Fruit fly (Drosophila melanogaster): Measurements from ENCODE around the gene Tmtc1.
A peak's percentile ranks its signal among the peaks of the same experiment; 100 is the strongest.

Gene Tmtc1

dm6 chr2L:2735539-2735938, 58.0 kb downstream of the Tmtc1 start:
- TF ChIP-seq CG6163 (GFP tag; IDR thresholded peaks at IDR 0.05) = peak; percentile 51; the same call in 2 of the 3 replicates
- TF ChIP-seq CG8119 (GFP tag; IDR thresholded peaks at IDR 0.05) = no peak

- TF ChIP-seq Sox102F (GFP tag; optimal IDR thresholded peaks at IDR 0.05) = no peak
- TF ChIP-seq Gug (GFP tag; IDR thresholded peaks at IDR 0.05) = no peak
- no peak for TF ChIP-seq Hr38 (GFP tag; optimal IDR thresholded peaks at IDR 0.05)
- TF ChIP-seq Sox14 (GFP tag; optimal IDR thresholded peaks at IDR 0.05) = no peak
- TF ChIP-seq Eip75B (GFP tag; optimal IDR thresholded peaks at IDR 0.05) = no peak
- no peak for TF ChIP-seq fd59A (GFP tag; optimal IDR thresholded peaks at IDR 0.05)
- TF ChIP-seq esn (GFP tag; optimal IDR thresholded peaks at IDR 0.05) = no peak
- TF ChIP-seq OdsH (GFP tag; optimal IDR thresholded peaks at IDR 0.05) = no peak
- no peak for TF ChIP-seq fd85E (GFP tag; optimal IDR thresholded peaks at IDR 0.05)
- no peak for TF ChIP-seq CG3032 (tag; optimal IDR thresholded peaks at IDR 0.05)
- TF ChIP-seq CG34406 (GFP tag; optimal IDR thresholded peaks at IDR 0.05) = no peak
- TF ChIP-seq Eip78C (GFP tag) = no peak
- TF ChIP-seq CG32006 (GFP tag; optimal IDR thresholded peaks at IDR 0.05) = no peak
- no peak for TF ChIP-seq CG8119 (GFP tag; IDR thresholded peaks at IDR 0.05)
- no peak for TF ChIP-seq CG4318 (GFP tag; optimal IDR thresholded peaks at IDR 0.05)
- no peak for TF ChIP-seq Sox15 (GFP tag; optimal IDR thresholded peaks at IDR 0.05)
- TF ChIP-seq Met (GFP tag; optimal IDR thresholded peaks at IDR 0.05) = no peak
- no peak for TF ChIP-seq achi (GFP tag; optimal IDR thresholded peaks at IDR 0.05)
- TF ChIP-seq vri (GFP tag; optimal IDR thresholded peaks at IDR 0.05) = no peak
- no peak for TF ChIP-seq eg (GFP tag; IDR thresholded peaks at IDR 0.05)
Observed at dm6 chr2L:2737561-2737960, 60.0 kb downstream of the Tmtc1 start.

dm6 chr2L:2739820-2740230, 62.3 kb downstream of the Tmtc1 start, which contains the start of gene Hrs:
Hrs (plus strand) TSS chr2L:2739986.
- TF ChIP-seq Gug (GFP tag; IDR thresholded peaks at IDR 0.05) (no peak), Eip93F (GFP tag; optimal IDR thresholded peaks at IDR 0.05) (no peak), CG34406 (GFP tag; optimal IDR thresholded peaks at IDR 0.05) (no peak), ss (GFP tag; optimal IDR thresholded peaks at IDR 0.05) (no peak), esn (GFP tag; optimal IDR thresholded peaks at IDR 0.05) (peak; percentile 22), net (GFP tag; optimal IDR thresholded peaks at IDR 0.05) (no peak), spab (GFP tag; optimal IDR thresholded peaks at IDR 0.05) (no peak), svp (GFP tag) (peak; percentile 25), Sox14 (GFP tag; optimal IDR thresholded peaks at IDR 0.05) (peak; percentile 53), Eip78C (GFP tag) (no peak), CG3032 (tag; optimal IDR thresholded peaks at IDR 0.05) (peak; percentile 25)

DNA sequence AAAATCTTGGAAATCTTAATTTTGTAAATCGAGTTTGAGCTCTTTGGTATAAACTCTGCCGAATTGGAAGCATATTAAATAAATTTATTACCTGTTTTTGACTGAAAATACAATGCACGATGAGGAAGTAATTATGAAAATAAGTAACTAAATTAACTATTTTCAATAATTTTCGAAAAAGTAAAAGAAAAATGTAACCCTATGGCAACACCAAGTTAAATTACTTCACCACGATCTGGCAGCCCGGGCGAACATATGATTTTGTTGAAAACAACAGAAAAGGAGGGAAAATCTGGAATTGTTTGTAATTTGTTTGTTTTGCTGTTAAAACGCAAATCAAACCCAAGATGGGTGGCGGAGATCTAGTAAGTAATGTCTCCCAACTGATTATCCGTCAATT, 67.3 kb downstream of the Tmtc1 start, which contains the start of the genes CG9961 and Cwc25:
CG9961 (minus strand) TSS at position 83 of the 400 bp plus-strand sequence.
Cwc25 (plus strand) TSS at position 247 of the 400 bp plus-strand sequence.
- no peak for TF ChIP-seq CG1621 (tag; optimal IDR thresholded peaks at IDR 0.05)
- peak; percentile 31 for TF ChIP-seq dsx (GFP tag; optimal IDR thresholded peaks at IDR 0.05; ENCODE audit: poor library complexity, severe bottlenecking)
- no peak for TF ChIP-seq ss (GFP tag; optimal IDR thresholded peaks at IDR 0.05)
- no peak for TF ChIP-seq esn (GFP tag; optimal IDR thresholded peaks at IDR 0.05)
- no peak for TF ChIP-seq CG10631 (GFP tag; optimal IDR thresholded peaks at IDR 0.05)
- TF ChIP-seq Eip75B (GFP tag; optimal IDR thresholded peaks at IDR 0.05) = no peak
- TF ChIP-seq CG3032 (tag; optimal IDR thresholded peaks at IDR 0.05) = peak; percentile 25

dm6 chr2L:2748480-2749143, 71.1 kb downstream of the Tmtc1 start:
- TF ChIP-seq fd85E (GFP tag; optimal IDR thresholded peaks at IDR 0.05) = no peak
- TF ChIP-seq dsx (GFP tag; optimal IDR thresholded peaks at IDR 0.05; ENCODE audit: poor library complexity, severe bottlenecking) = peak; percentile 78
- TF ChIP-seq CG11762 (GFP tag; optimal IDR thresholded peaks at IDR 0.05; ENCODE audit: insufficient read depth) = peak; percentile 77
- peak; percentile 97 for TF ChIP-seq svp (GFP tag)
- TF ChIP-seq CG6276 (GFP tag; optimal IDR thresholded peaks at IDR 0.05) = no peak
- TF ChIP-seq acj6 (GFP tag; optimal IDR thresholded peaks at IDR 0.05) = peak; percentile 80
- TF ChIP-seq lz (GFP tag; optimal IDR thresholded peaks at IDR 0.05) = peak; percentile 87
- TF ChIP-seq salr (GFP tag; optimal IDR thresholded peaks at IDR 0.05) = peak; percentile 17 to 73
- TF ChIP-seq Met (GFP tag; optimal IDR thresholded peaks at IDR 0.05) = no peak
- peak; percentile 88; the same call in 1 of the 2 replicates for TF ChIP-seq CG15336 (GFP tag; IDR thresholded peaks at IDR 0.05)
- no peak for TF ChIP-seq Eip75B (GFP tag; optimal IDR thresholded peaks at IDR 0.05)
- TF ChIP-seq OdsH (GFP tag; optimal IDR thresholded peaks at IDR 0.05) = no peak
- peak; percentile 85 for TF ChIP-seq CG34406 (GFP tag; optimal IDR thresholded peaks at IDR 0.05)
- no peak for TF ChIP-seq net (GFP tag; optimal IDR thresholded peaks at IDR 0.05)
- TF ChIP-seq Ets21C (GFP tag; optimal IDR thresholded peaks at IDR 0.05) = no peak
- TF ChIP-seq cyc (GFP tag; optimal IDR thresholded peaks at IDR 0.05) = peak; percentile 85
- no peak for TF ChIP-seq Sox102F (GFP tag; optimal IDR thresholded peaks at IDR 0.05)
- peak; percentile 81 for TF ChIP-seq CG6163 (GFP tag; IDR thresholded peaks at IDR 0.05)
- no peak for TF ChIP-seq CG9139 (GFP tag; optimal IDR thresholded peaks at IDR 0.05)
- TF ChIP-seq CG8319 (GFP tag; optimal IDR thresholded peaks at IDR 0.05) = peak; percentile 82
- peak; percentile 89 for TF ChIP-seq CG8632 (GFP tag; optimal IDR thresholded peaks at IDR 0.05)
- TF ChIP-seq CG6854 (GFP tag; optimal IDR thresholded peaks at IDR 0.05) = peak; percentile 72
- TF ChIP-seq CG3032 (tag; optimal IDR thresholded peaks at IDR 0.05) = peak; percentile 93
